1 fruit fly cellular context compared by ENCODE assay signal in genomic region chr2L:7885271-7885670, dm6.
TF ChIP-seq lines count a peak whose summit lies in the region.

TSS of gene SmE (minus strand) at chr2L:7885450.
TSS of gene CG34132 (plus strand) at chr2L:7885503.

TF ChIP-seq in whole organism, embryonic, 481 proteins besides CTCF, POLR2A, EP300 and RAD21 (continued from another document):
- no peak for TF ChIP-seq CG13775 (GFP tag; optimal IDR thresholded peaks at IDR 0.05; lab: Kevin White, UChicago)
- TF ChIP-seq dm (GFP tag; optimal IDR thresholded peaks at IDR 0.05; lab: Kevin White, UChicago) = peak; percentile 31
- TF ChIP-seq Awh (GFP tag; IDR thresholded peaks at IDR 0.05; lab: Robert Waterston, UW) = no peak
- TF ChIP-seq CG2129 (GFP tag; IDR thresholded peaks at IDR 0.05; lab: Robert Waterston, UW; ENCODE audit: partially characterized antibody) = peak; percentile 84
- TF ChIP-seq chinmo (GFP tag; IDR thresholded peaks at IDR 0.05; lab: Robert Waterston, UW; ENCODE audit: partially characterized antibody) = peak; percentile 97
- no peak for TF ChIP-seq esg (GFP tag; conservative IDR thresholded peaks at IDR 0.05; lab: Robert Waterston, UW)
- TF ChIP-seq ato (GFP tag; IDR thresholded peaks at IDR 0.05; lab: Robert Waterston, UW; ENCODE audit: partially characterized antibody) = peak; percentile 98
- no peak for TF ChIP-seq CG8281 (tag; optimal IDR thresholded peaks at IDR 0.05; lab: Kevin White, UChicago)
- peak; percentile 95 for TF ChIP-seq HLH4C (GFP tag; IDR thresholded peaks at IDR 0.05; lab: Robert Waterston, UW; ENCODE audit: partially characterized antibody)
- TF ChIP-seq CG16863 (GFP tag; optimal IDR thresholded peaks at IDR 0.05; lab: Kevin White, UChicago) = no peak
- TF ChIP-seq CG1529 (GFP tag; optimal IDR thresholded peaks at IDR 0.05; lab: Kevin White, UChicago) = no peak
- TF ChIP-seq CG8290 (GFP tag; optimal IDR thresholded peaks at IDR 0.05; lab: Kevin White, UChicago) = no peak
- peak in 1 of 2 experiments; percentile 40 for TF ChIP-seq CG8290 (tag; optimal IDR thresholded peaks at IDR 0.05; lab: Kevin White, UChicago)
- peak; percentile 34; the same call in 1 of the 3 replicates for TF ChIP-seq row (GFP tag; IDR thresholded peaks at IDR 0.05; lab: Robert Waterston, UW)
- TF ChIP-seq CG14710 (tag; optimal IDR thresholded peaks at IDR 0.05; lab: Kevin White, UChicago) = peak; percentile 9
- TF ChIP-seq CG5953 (GFP tag; IDR thresholded peaks at IDR 0.05; lab: Robert Waterston, UW) = no peak
- no peak for TF ChIP-seq Nf-YB (GFP tag; optimal IDR thresholded peaks at IDR 0.05; lab: Kevin White, UChicago)
- TF ChIP-seq knrl (GFP tag; IDR thresholded peaks at IDR 0.05; lab: Robert Waterston, UW; ENCODE audit: partially characterized antibody) = peak; percentile 96
- no peak for TF ChIP-seq CG10321 (GFP tag; IDR thresholded peaks at IDR 0.05; lab: Robert Waterston, UW)
- TF ChIP-seq zen2 (GFP tag; IDR thresholded peaks at IDR 0.05; lab: Robert Waterston, UW; ENCODE audit: partially characterized antibody) = peak; percentile 94
- no peak for TF ChIP-seq H2.0 (GFP tag; IDR thresholded peaks at IDR 0.05; lab: Robert Waterston, UW)
- TF ChIP-seq Ets97D (GFP tag; optimal IDR thresholded peaks at IDR 0.05; lab: Kevin White, UChicago) = peak; percentile 26
- TF ChIP-seq CG34422 (GFP tag; IDR thresholded peaks at IDR 0.05; lab: Robert Waterston, UW) = peak; percentile 70; the same call in 1 of the 3 replicates
- TF ChIP-seq vnd (GFP tag; IDR thresholded peaks at IDR 0.05; lab: Robert Waterston, UW; ENCODE audit: partially characterized antibody) = peak; percentile 95
- no peak for TF ChIP-seq lov (optimal IDR thresholded peaks at IDR 0.05; lab: Kevin White, UChicago)
- TF ChIP-seq lov (GFP tag; IDR thresholded peaks at IDR 0.05; lab: Robert Waterston, UW) = no peak
- no peak for TF ChIP-seq pita (GFP tag; optimal IDR thresholded peaks at IDR 0.05; lab: Kevin White, UChicago)
- TF ChIP-seq CG11093 (GFP tag; IDR thresholded peaks at IDR 0.05; lab: Robert Waterston, UW) = no peak
- TF ChIP-seq CHES-1-like (GFP tag; optimal IDR thresholded peaks at IDR 0.05; lab: Kevin White, UChicago) = peak; percentile 37
- peak; percentile 47 for TF ChIP-seq CG1603 (tag; optimal IDR thresholded peaks at IDR 0.05; lab: Kevin White, UChicago)
- TF ChIP-seq Dll (GFP tag; IDR thresholded peaks at IDR 0.05; lab: Robert Waterston, UW; ENCODE audit: partially characterized antibody) = peak; percentile 87
- no peak for TF ChIP-seq kah (GFP tag; optimal IDR thresholded peaks at IDR 0.05; lab: Kevin White, UChicago)
- TF ChIP-seq bbx (GFP tag; IDR thresholded peaks at IDR 0.05; lab: Robert Waterston, UW; ENCODE audit: partially characterized antibody) = peak; percentile 98
- TF ChIP-seq CG4404 (GFP tag; IDR thresholded peaks at IDR 0.05; lab: Robert Waterston, UW) = no peak
- peak; percentile 97 for TF ChIP-seq hb (GFP tag; IDR thresholded peaks at IDR 0.05; lab: Robert Waterston, UW; ENCODE audit: partially characterized antibody)
- TF ChIP-seq unc-4 (GFP tag; IDR thresholded peaks at IDR 0.05; lab: Robert Waterston, UW; ENCODE audit: partially characterized antibody) = peak; percentile 92
- no peak for TF ChIP-seq CG13296 (GFP tag; optimal IDR thresholded peaks at IDR 0.05; lab: Kevin White, UChicago)
- peak; percentile 57 for TF ChIP-seq gfzf (GFP tag; optimal IDR thresholded peaks at IDR 0.05; lab: Kevin White, UChicago)
- peak; percentile 67 for TF ChIP-seq bigmax (GFP tag; optimal IDR thresholded peaks at IDR 0.05; lab: Kevin White, UChicago)
- TF ChIP-seq NK7.1 (GFP tag; optimal IDR thresholded peaks at IDR 0.05; lab: Kevin White, UChicago) = no peak
- no peak for TF ChIP-seq cwo (GFP tag; optimal IDR thresholded peaks at IDR 0.05; lab: Kevin White, UChicago)
- TF ChIP-seq CG2116 (GFP tag; optimal IDR thresholded peaks at IDR 0.05; lab: Kevin White, UChicago) = peak; percentile 34
- peak; percentile 6 for TF ChIP-seq HmgD (GFP tag; optimal IDR thresholded peaks at IDR 0.05; lab: Kevin White, UChicago)
- TF ChIP-seq sna (GFP tag; IDR thresholded peaks at IDR 0.05; lab: Robert Waterston, UW; ENCODE audit: partially characterized antibody) = peak; percentile 86
- TF ChIP-seq CG17829 (tag; optimal IDR thresholded peaks at IDR 0.05; lab: Kevin White, UChicago) = peak; percentile 32
- peak; percentile 89 for TF ChIP-seq Doc3 (GFP tag; IDR thresholded peaks at IDR 0.05; lab: Robert Waterston, UW; ENCODE audit: partially characterized antibody)
- peak; percentile 94 for TF ChIP-seq hbn (GFP tag; IDR thresholded peaks at IDR 0.05; lab: Robert Waterston, UW; ENCODE audit: partially characterized antibody)
- no peak for TF ChIP-seq Dad (GFP tag; optimal IDR thresholded peaks at IDR 0.05; lab: Kevin White, UChicago)
- peak; percentile 93 for TF ChIP-seq BEAF-32 (GFP tag; optimal IDR thresholded peaks at IDR 0.05; lab: Kevin White, UChicago)
- peak; percentile 92 for TF ChIP-seq Scr (GFP tag; IDR thresholded peaks at IDR 0.05; lab: Robert Waterston, UW; ENCODE audit: partially characterized antibody)
- TF ChIP-seq CG18599 (GFP tag; optimal IDR thresholded peaks at IDR 0.05; lab: Kevin White, UChicago) = no peak
- peak; percentile 97 for TF ChIP-seq inv (GFP tag; IDR thresholded peaks at IDR 0.05; lab: Robert Waterston, UW; ENCODE audit: partially characterized antibody)
- no peak for TF ChIP-seq CG13624 (GFP tag; optimal IDR thresholded peaks at IDR 0.05; lab: Kevin White, UChicago)
- no peak for TF ChIP-seq CG2120 (GFP tag; optimal IDR thresholded peaks at IDR 0.05; lab: Kevin White, UChicago)
- peak in 1 of 2 experiments; percentile 54 for TF ChIP-seq Pdp1 (GFP tag; optimal IDR thresholded peaks at IDR 0.05; lab: Kevin White, UChicago)
- no peak for TF ChIP-seq CG4424 (GFP tag; optimal IDR thresholded peaks at IDR 0.05; lab: Kevin White, UChicago)
- TF ChIP-seq Sry-δ (GFP tag; optimal IDR thresholded peaks at IDR 0.05; lab: Kevin White, UChicago) = peak; percentile 79
- TF ChIP-seq wor (GFP tag; IDR thresholded peaks at IDR 0.05; lab: Robert Waterston, UW) = no peak
- TF ChIP-seq amos (GFP tag; IDR thresholded peaks at IDR 0.05; lab: Robert Waterston, UW; ENCODE audit: partially characterized antibody) = peak; percentile 98
- peak; percentile 37 for TF ChIP-seq CG12659 (GFP tag; optimal IDR thresholded peaks at IDR 0.05; lab: Kevin White, UChicago)
- TF ChIP-seq Chrac-16 (GFP tag; optimal IDR thresholded peaks at IDR 0.05; lab: Kevin White, UChicago) = no peak
- peak in 1 of 2 experiments; percentile 3 for TF ChIP-seq dpn (GFP tag; optimal IDR thresholded peaks at IDR 0.05; lab: Kevin White, UChicago)
- peak; percentile 36 for TF ChIP-seq YL-1 (GFP tag; optimal IDR thresholded peaks at IDR 0.05; lab: Kevin White, UChicago)
- TF ChIP-seq Med (GFP tag; lab: Kevin White, UChicago) = peak; percentile 2
- no peak for TF ChIP-seq BtbVII (GFP tag; optimal IDR thresholded peaks at IDR 0.05; lab: Kevin White, UChicago)
- TF ChIP-seq tna (GFP tag; IDR thresholded peaks at IDR 0.05; lab: Robert Waterston, UW; ENCODE audit: partially characterized antibody) = peak; percentile 95
- TF ChIP-seq CG12391 (tag; optimal IDR thresholded peaks at IDR 0.05; lab: Kevin White, UChicago) = no peak
- TF ChIP-seq ci (GFP tag; IDR thresholded peaks at IDR 0.05; lab: Robert Waterston, UW) = no peak
- TF ChIP-seq Usf (GFP tag; optimal IDR thresholded peaks at IDR 0.05; lab: Kevin White, UChicago) = no peak
- peak; percentile 66 for TF ChIP-seq E2f2 (GFP tag; IDR thresholded peaks at IDR 0.05; lab: Robert Waterston, UW)
- TF ChIP-seq nmo (GFP tag; optimal IDR thresholded peaks at IDR 0.05; lab: Kevin White, UChicago) = peak; percentile 28
- peak; percentile 90 for TF ChIP-seq CG3995 (GFP tag; optimal IDR thresholded peaks at IDR 0.05; lab: Kevin White, UChicago)
- TF ChIP-seq CG6791 (GFP tag; IDR thresholded peaks at IDR 0.05; lab: Robert Waterston, UW; ENCODE audit: partially characterized antibody) = peak; percentile 99
- no peak for TF ChIP-seq tio (GFP tag; optimal IDR thresholded peaks at IDR 0.05; lab: Kevin White, UChicago)
- TF ChIP-seq sob (GFP tag; IDR thresholded peaks at IDR 0.05; lab: Robert Waterston, UW) = 0 out of 2 replicates have a peak, but pooled peaks have one; percentile 8
- peak; percentile 53 for TF ChIP-seq HmgZ (tag; optimal IDR thresholded peaks at IDR 0.05; lab: Kevin White, UChicago)
- no peak for TF ChIP-seq Blimp-1 (GFP tag; optimal IDR thresholded peaks at IDR 0.05; lab: Kevin White, UChicago)
- TF ChIP-seq CG17186 (GFP tag; optimal IDR thresholded peaks at IDR 0.05; lab: Kevin White, UChicago) = peak; percentile 7
- TF ChIP-seq CG30403 (GFP tag; optimal IDR thresholded peaks at IDR 0.05; lab: Kevin White, UChicago) = no peak
- peak; percentile 98 for TF ChIP-seq CG7963 (GFP tag; IDR thresholded peaks at IDR 0.05; lab: Robert Waterston, UW; ENCODE audit: partially characterized antibody)
- TF ChIP-seq Adf1 (GFP tag; IDR thresholded peaks at IDR 0.05; lab: Robert Waterston, UW) = no peak
- peak; percentile 26 for TF ChIP-seq CG4617 (GFP tag; optimal IDR thresholded peaks at IDR 0.05; lab: Kevin White, UChicago; ENCODE audit: borderline replicate concordance)
- TF ChIP-seq ken (GFP tag; IDR thresholded peaks at IDR 0.05; lab: Robert Waterston, UW) = no peak
